Worm (Caenorhabditis elegans) whole organism, mixed stage, embryonic: ENCODE results near the gene chil-16.

Source experiments
- ceh-43 ChIP-seq: fragments of 200-800 bp; sonication (Bioruptor generic); optimal IDR thresholded peaks from 2 replicates; lab custom pipeline; 2018; ENCODE audit warnings: mild to moderate bottlenecking, missing genetic modification characterization, moderate library complexity, missing compliant biosample characterization
- elt-3 ChIP-seq: fragments of 150-350 bp; optimal IDR thresholded peaks from 2 replicates; lab custom pipeline; 2014; ENCODE audit warnings: missing biosample characterization, missing genetic modification characterization
- lin-32 ChIP-seq: fragments of 200-800 bp; sonication (Bioruptor generic); optimal IDR thresholded peaks from 2 replicates; lab custom pipeline; 2018; ENCODE audit warnings: mild to moderate bottlenecking, missing genetic modification characterization, missing compliant biosample characterization
- mep-1 ChIP-seq: fragments of 150-350 bp; optimal IDR thresholded peaks from 2 replicates; lab custom pipeline; 2017; ENCODE audit warnings: missing biosample characterization, missing genetic modification reagents, missing genetic modification characterization, inconsistent platforms
- nhr-12 ChIP-seq: fragments of 150-350 bp; optimal IDR thresholded peaks from 2 replicates; lab custom pipeline; 2014; ENCODE audit warnings: missing biosample characterization, missing genetic modification characterization
- snpc-4 ChIP-seq: fragments of 150-350 bp; optimal IDR thresholded peaks from 2 replicates; lab custom pipeline; 2014; ENCODE audit warnings: missing biosample characterization, missing genetic modification characterization
- unc-62 ChIP-seq: fragments of 150-350 bp; optimal IDR thresholded peaks from 2 replicates; lab custom pipeline; 2014; ENCODE audit warnings: missing biosample characterization, missing genetic modification reagents, missing genetic modification characterization
- ztf-11 ChIP-seq: fragments of 150-350 bp; optimal IDR thresholded peaks from 2 replicates; lab custom pipeline; 2014; ENCODE audit warnings: missing biosample characterization, missing genetic modification characterization

- no peak for TF ChIP-seq snpc-4
- TF ChIP-seq elt-3 (tag; lab: Kevin White, UChicago), result no peak
- TF ChIP-seq nhr-12, result no peak
- TF ChIP-seq mep-1 (tag; lab: Kevin White, UChicago), result no peak
- TF ChIP-seq unc-62 (GFP tag; lab: Kevin White, UChicago), result no peak
- TF ChIP-seq ceh-43 (GFP tag; lab: Kevin White, UChicago), result no peak
- TF ChIP-seq lin-32, result no peak
- TF ChIP-seq ztf-11 (tag; lab: Kevin White, UChicago), result no peak
Observed at ce11 chrII:9474367-9475105, 32.8 kb upstream of the chil-16 start, which contains the start of the genes chil-25 and chil-26.
